Fruit fly (Drosophila melanogaster) whole organism, pupa: ENCODE results near the gene CG1662.

Source experiments
- CG10348 ChIP-seq: fragments of 200-800 bp; sonication (Bioruptor generic); IDR thresholded peaks from 2 replicates; pipeline ENCODE4 v1.3.6; 2022; ENCODE audit warnings: missing biosample characterization, missing genetic modification characterization
- CG12605 ChIP-seq: fragments of 200-800 bp; sonication (Bioruptor generic); IDR thresholded peaks from 2 replicates; pipeline ENCODE4 v1.3.6; 2022; ENCODE audit warnings: missing biosample characterization, missing genetic modification characterization
- CG14655 ChIP-seq: fragments of 200-800 bp; sonication (Bioruptor generic); optimal IDR thresholded peaks from 3 replicates; lab custom pipeline; 2017; ENCODE audit warnings: mild to moderate bottlenecking, missing biosample characterization, missing genetic modification reagents, missing genetic modification characterization
- CG15710 ChIP-seq: fragments of 200-800 bp; sonication (Bioruptor generic); optimal IDR thresholded peaks from 2 replicates; lab custom pipeline; 2018; ENCODE audit warnings: missing biosample characterization, mild to moderate bottlenecking, missing genetic modification characterization, moderate library complexity
- CG34367 ChIP-seq: fragments of 200-800 bp; sonication (Bioruptor generic); optimal IDR thresholded peaks from 2 replicates; lab custom pipeline; 2018; ENCODE audit warnings: missing biosample characterization, mild to moderate bottlenecking, missing genetic modification characterization
- CG4496 ChIP-seq: fragments of 200-800 bp; sonication (Bioruptor generic); IDR thresholded peaks from 3 replicates; pipeline ENCODE4 v1.3.6; 2022; ENCODE audit warnings: missing biosample characterization, missing genetic modification characterization
- CG8159 ChIP-seq: fragments of 200-800 bp; sonication (Bioruptor generic); optimal IDR thresholded peaks from 3 replicates; lab custom pipeline; 2018; ENCODE audit warnings: missing biosample characterization, mild to moderate bottlenecking, missing genetic modification characterization, moderate library complexity
- D1 ChIP-seq: fragments of 200-800 bp; sonication (Bioruptor generic); optimal IDR thresholded peaks from 2 replicates; lab custom pipeline; 2018; ENCODE audit warnings: missing biosample characterization, mild to moderate bottlenecking, missing genetic modification characterization, moderate library complexity
- EcR ChIP-seq: fragments of 200-800 bp; sonication (Bioruptor generic); optimal IDR thresholded peaks from 3 replicates; lab custom pipeline; 2019; ENCODE audit warnings: missing biosample characterization, missing genetic modification characterization, mild to moderate bottlenecking, moderate library complexity, missing genetic modification reagents
- Ets98B ChIP-seq: fragments of 200-800 bp; sonication (Bioruptor generic); IDR thresholded peaks from 2 replicates; pipeline ENCODE4 v1.3.6; 2022; ENCODE audit warnings: missing biosample characterization, missing genetic modification characterization
- Pif1A ChIP-seq: fragments of 200-800 bp; sonication (Bioruptor generic); optimal IDR thresholded peaks from 3 replicates; lab custom pipeline; 2016; ENCODE audit warnings: missing biosample characterization, missing genetic modification characterization
- Pif1B ChIP-seq: fragments of 200-800 bp; sonication (Bioruptor generic); optimal IDR thresholded peaks from 3 replicates; lab custom pipeline; 2016; ENCODE audit warnings: missing biosample characterization, missing genetic modification characterization
- Snoo ChIP-seq: fragments of 200-800 bp; sonication (Bioruptor generic); optimal IDR thresholded peaks from 3 replicates; lab custom pipeline; 2017; ENCODE audit warnings: missing biosample characterization, mild to moderate bottlenecking, missing genetic modification characterization, inconsistent platforms
- fd96Ca ChIP-seq: fragments of 200-800 bp; sonication (Bioruptor generic); IDR thresholded peaks from 3 replicates; pipeline ENCODE4 v1.3.6; 2022; ENCODE audit warnings: missing biosample characterization, missing genetic modification characterization
- gl ChIP-seq: fragments of 200-800 bp; sonication (Bioruptor generic); optimal IDR thresholded peaks from 2 replicates; lab custom pipeline; 2018; ENCODE audit warnings: missing biosample characterization, mild to moderate bottlenecking, missing genetic modification characterization
- rn ChIP-seq: fragments of 200-800 bp; sonication (Bioruptor generic); IDR thresholded peaks from 2 replicates; pipeline ENCODE4 v1.3.6; 2022; ENCODE audit warnings: missing biosample characterization, missing genetic modification characterization

Gene CG1662

DNA sequence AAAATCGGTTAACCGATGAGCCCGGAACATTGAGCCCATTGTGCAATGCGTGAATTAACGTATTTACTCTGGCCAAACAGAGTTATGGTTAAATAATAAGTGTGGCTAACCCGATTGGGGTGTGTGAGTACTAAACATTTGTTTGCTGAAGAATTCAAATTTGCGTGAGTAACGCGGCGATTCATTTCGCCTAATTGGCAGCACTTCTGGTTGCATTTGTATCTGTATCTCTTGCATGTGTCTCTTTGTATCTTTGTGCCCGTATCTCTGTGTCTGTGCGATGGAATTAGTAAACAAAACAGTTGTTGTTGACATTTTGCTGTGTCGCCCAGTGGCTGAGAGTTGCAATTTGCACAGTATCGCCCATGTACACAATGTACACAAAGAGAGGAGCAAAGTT lies 23.5 kb downstream of the CG1662 start:
- TF ChIP-seq Ets98B (GFP tag; lab: Robert Waterston, UW), result no peak
- no peak for TF ChIP-seq CG34367 (tag; lab: Kevin White, UChicago)
- no peak for TF ChIP-seq CG8159 (tag; lab: Kevin White, UChicago)
- TF ChIP-seq Pif1A, result no peak
- TF ChIP-seq Pif1B (GFP tag; lab: Kevin White, UChicago), result no peak
- TF ChIP-seq D1 (tag; lab: Kevin White, UChicago), result no peak
- TF ChIP-seq, all 21 proteins: peak for 0

DNA sequence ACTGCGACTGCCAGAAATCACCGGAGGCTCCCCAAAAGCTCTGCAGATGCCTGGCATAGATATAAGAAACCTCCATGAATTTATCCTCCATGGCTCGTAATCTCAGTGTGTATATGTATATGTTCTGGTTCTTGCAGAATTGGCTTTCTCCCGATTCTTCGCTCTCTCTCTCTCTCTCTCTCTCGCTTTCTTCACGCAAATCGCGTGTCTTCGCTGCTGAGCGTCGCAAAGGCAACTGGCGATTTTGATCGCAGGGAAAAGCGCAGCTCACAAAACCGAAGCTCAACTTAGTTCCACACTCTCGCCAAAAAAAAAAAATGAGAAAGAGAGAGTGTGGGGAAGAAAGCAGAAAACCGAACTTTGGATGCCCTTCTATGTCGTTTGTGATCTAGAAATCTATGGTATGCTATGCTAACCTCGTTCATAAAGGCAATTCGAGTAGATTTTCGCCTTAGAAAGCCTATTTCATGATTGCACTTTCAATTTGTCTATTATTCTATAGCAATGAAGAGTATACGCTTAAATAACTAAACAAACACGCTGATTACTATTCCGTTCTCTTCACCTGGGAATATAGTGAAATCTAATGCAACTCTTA lies 24.1 kb downstream of the CG1662 start:
- TF ChIP-seq fd96Ca (GFP tag; lab: Robert Waterston, UW) (peak; percentile 65; the same call in 2 of the 3 replicates), Ets98B (GFP tag; lab: Robert Waterston, UW) (peak; percentile 52; the same call in 1 of the 2 replicates), CG12605 (GFP tag; lab: Robert Waterston, UW) (0 out of 2 replicates have a peak, but pooled peaks have one; percentile 10), Pif1B (GFP tag; lab: Kevin White, UChicago) (peak; percentile 5), Snoo (no peak), CG14655 (no peak), gl (tag; lab: Kevin White, UChicago) (no peak), Pif1A (no peak), CG4496 (GFP tag; lab: Robert Waterston, UW) (peak; percentile 7; the same call in 1 of the 3 replicates)
- TF ChIP-seq, all 21 proteins: peak for 5

DNA sequence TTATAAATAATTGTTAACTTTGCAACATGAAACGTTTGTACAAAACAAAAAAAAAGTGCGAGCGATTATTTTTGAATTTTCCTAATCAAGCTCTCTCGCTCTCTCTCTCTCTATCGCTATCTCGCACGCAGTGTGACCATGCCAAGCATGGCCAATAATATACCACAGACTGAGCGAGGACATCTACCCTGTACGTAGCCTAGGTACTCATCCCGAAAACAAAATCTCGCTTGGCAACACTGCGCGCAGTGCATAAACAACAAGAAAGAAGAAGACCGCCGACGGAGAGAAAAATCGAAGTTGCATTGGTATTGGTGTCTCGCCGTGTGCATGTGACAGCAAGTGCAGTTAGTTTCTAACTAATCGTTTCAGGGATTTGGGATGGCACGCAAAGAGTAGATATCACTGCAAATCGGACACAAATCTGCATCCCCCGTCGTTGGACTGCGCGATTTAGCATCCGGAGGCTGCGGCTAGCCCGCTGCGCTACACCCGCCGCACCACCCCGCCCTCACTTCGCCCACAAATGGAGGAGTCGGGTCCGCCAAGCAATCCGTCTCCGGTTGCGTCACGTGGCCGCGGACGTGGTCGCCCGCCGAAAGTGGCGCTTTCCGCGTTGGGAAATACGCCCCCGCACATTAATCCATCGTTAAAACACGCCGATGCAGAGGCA lies 25.7 kb downstream of the CG1662 start, which contains the start of the genes CG1998 and Set2:
TSS of gene CG1998 (minus strand) at position 134 of the 673 bp plus-strand sequence.
TSS of gene Set2 (plus strand) at position 302 of the 673 bp plus-strand sequence.
- TF ChIP-seq CG4496 (GFP tag; lab: Robert Waterston, UW) (no peak), Ets98B (GFP tag; lab: Robert Waterston, UW) (peak; percentile 24; the same call in 1 of the 2 replicates)
- TF ChIP-seq, all 21 proteins: peak for 1

DNA sequence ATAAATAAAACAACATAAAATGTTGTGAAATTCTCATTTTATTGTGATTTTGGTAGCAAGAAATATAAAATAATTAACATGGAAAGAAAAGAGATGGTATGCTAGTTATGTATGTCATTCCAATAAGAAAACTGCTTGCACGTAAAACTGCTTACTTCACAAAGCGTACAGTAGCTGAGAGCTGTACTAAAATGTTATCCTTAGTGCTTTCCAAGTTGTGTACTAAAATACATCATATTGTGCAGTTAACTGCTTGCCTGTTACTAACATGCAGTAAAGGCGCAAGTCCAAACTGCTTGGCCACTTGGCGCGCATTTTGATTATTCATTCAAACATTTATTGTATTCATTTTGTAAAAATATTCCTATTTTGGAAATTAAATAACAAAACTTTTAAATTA lies 33.7 kb downstream of the CG1662 start:
- no peak for TF ChIP-seq CG15710 (tag; lab: Kevin White, UChicago)
- TF ChIP-seq EcR, result no peak
- TF ChIP-seq CG12605 (GFP tag; lab: Robert Waterston, UW), result no peak
- TF ChIP-seq CG10348 (GFP tag; lab: Robert Waterston, UW), result no peak

DNA sequence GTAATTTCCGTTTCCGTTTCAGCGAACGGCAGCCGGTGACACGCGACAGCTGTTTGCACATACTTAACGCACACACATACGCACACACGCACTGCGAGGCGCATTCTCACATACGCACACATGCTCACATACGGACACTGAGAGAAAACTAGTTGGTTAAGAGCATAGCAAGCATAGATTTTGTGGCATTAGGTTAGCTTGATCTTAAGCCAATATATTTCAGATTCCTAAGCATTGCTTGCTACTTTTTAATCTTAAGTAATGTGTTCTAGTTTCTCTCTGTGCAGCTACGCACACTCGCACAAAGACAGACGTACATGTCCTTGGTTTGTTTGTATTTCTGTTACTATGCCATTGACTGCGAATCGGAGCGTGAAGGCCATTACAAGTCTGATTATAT lies 46.7 kb downstream of the CG1662 start:
- TF ChIP-seq rn (no peak), CG10348 (GFP tag; lab: Robert Waterston, UW) (no peak), fd96Ca (GFP tag; lab: Robert Waterston, UW) (no peak)
